Fruit fly (Drosophila melanogaster) whole organism, pupa: Measurements from ENCODE around the gene Sugb.

Source experiments
- CG10348 ChIP-seq: fragments of 200-800 bp; sonication (Bioruptor generic); IDR thresholded peaks from 2 replicates; pipeline ENCODE4 v1.3.6; 2022; ENCODE audit warnings: missing biosample characterization, missing genetic modification characterization
- CG12605 ChIP-seq: fragments of 200-800 bp; sonication (Bioruptor generic); IDR thresholded peaks from 2 replicates; pipeline ENCODE4 v1.3.6; 2022; ENCODE audit warnings: missing biosample characterization, missing genetic modification characterization
- CG13204 ChIP-seq: fragments of 200-800 bp; sonication (Bioruptor generic); optimal IDR thresholded peaks from 2 replicates; lab custom pipeline; 2018; ENCODE audit warnings: missing biosample characterization, mild to moderate bottlenecking, missing genetic modification characterization, moderate library complexity
- CG14655 ChIP-seq: fragments of 200-800 bp; sonication (Bioruptor generic); optimal IDR thresholded peaks from 3 replicates; lab custom pipeline; 2017; ENCODE audit warnings: mild to moderate bottlenecking, missing biosample characterization, missing genetic modification reagents, missing genetic modification characterization
- CG15710 ChIP-seq: fragments of 200-800 bp; sonication (Bioruptor generic); optimal IDR thresholded peaks from 2 replicates; lab custom pipeline; 2018; ENCODE audit warnings: missing biosample characterization, mild to moderate bottlenecking, missing genetic modification characterization, moderate library complexity
- CG17806 ChIP-seq: fragments of 200-800 bp; sonication (Bioruptor generic); optimal IDR thresholded peaks from 2 replicates; lab custom pipeline; 2018; ENCODE audit warnings: missing biosample characterization, mild to moderate bottlenecking, missing genetic modification characterization, moderate library complexity
- CG32121 ChIP-seq: fragments of 200-800 bp; sonication (Bioruptor generic); IDR thresholded peaks from 2 replicates; pipeline ENCODE4 v1.3.6; 2022; ENCODE audit warnings: missing biosample characterization, missing genetic modification characterization
- CG34367 ChIP-seq: fragments of 200-800 bp; sonication (Bioruptor generic); optimal IDR thresholded peaks from 2 replicates; lab custom pipeline; 2018; ENCODE audit warnings: missing biosample characterization, mild to moderate bottlenecking, missing genetic modification characterization
- CG4496 ChIP-seq: fragments of 200-800 bp; sonication (Bioruptor generic); IDR thresholded peaks from 3 replicates; pipeline ENCODE4 v1.3.6; 2022; ENCODE audit warnings: missing biosample characterization, missing genetic modification characterization
- CG8159 ChIP-seq: fragments of 200-800 bp; sonication (Bioruptor generic); optimal IDR thresholded peaks from 3 replicates; lab custom pipeline; 2018; ENCODE audit warnings: missing biosample characterization, mild to moderate bottlenecking, missing genetic modification characterization, moderate library complexity
- CG8301 ChIP-seq: fragments of 200-800 bp; sonication (Bioruptor generic); optimal IDR thresholded peaks from 2 replicates; lab custom pipeline; 2018; ENCODE audit warnings: missing biosample characterization, mild to moderate bottlenecking, missing genetic modification characterization
- CG9948 ChIP-seq: fragments of 200-800 bp; sonication (Bioruptor generic); optimal IDR thresholded peaks from 2 replicates; lab custom pipeline; 2018; ENCODE audit warnings: missing biosample characterization, mild to moderate bottlenecking, missing genetic modification characterization, moderate library complexity
- D1 ChIP-seq: fragments of 200-800 bp; sonication (Bioruptor generic); optimal IDR thresholded peaks from 2 replicates; lab custom pipeline; 2018; ENCODE audit warnings: missing biosample characterization, mild to moderate bottlenecking, missing genetic modification characterization, moderate library complexity
- EcR ChIP-seq: fragments of 200-800 bp; sonication (Bioruptor generic); optimal IDR thresholded peaks from 3 replicates; lab custom pipeline; 2019; ENCODE audit warnings: missing biosample characterization, missing genetic modification characterization, mild to moderate bottlenecking, moderate library complexity, missing genetic modification reagents
- Ets98B ChIP-seq: fragments of 200-800 bp; sonication (Bioruptor generic); IDR thresholded peaks from 2 replicates; pipeline ENCODE4 v1.3.6; 2022; ENCODE audit warnings: missing biosample characterization, missing genetic modification characterization
- Pif1A ChIP-seq: fragments of 200-800 bp; sonication (Bioruptor generic); optimal IDR thresholded peaks from 3 replicates; lab custom pipeline; 2016; ENCODE audit warnings: missing biosample characterization, missing genetic modification characterization
- Pif1B ChIP-seq: fragments of 200-800 bp; sonication (Bioruptor generic); optimal IDR thresholded peaks from 3 replicates; lab custom pipeline; 2016; ENCODE audit warnings: missing biosample characterization, missing genetic modification characterization
- Snoo ChIP-seq: fragments of 200-800 bp; sonication (Bioruptor generic); optimal IDR thresholded peaks from 3 replicates; lab custom pipeline; 2017; ENCODE audit warnings: missing biosample characterization, mild to moderate bottlenecking, missing genetic modification characterization, inconsistent platforms
- fd96Ca ChIP-seq: fragments of 200-800 bp; sonication (Bioruptor generic); IDR thresholded peaks from 3 replicates; pipeline ENCODE4 v1.3.6; 2022; ENCODE audit warnings: missing biosample characterization, missing genetic modification characterization
- gl ChIP-seq: fragments of 200-800 bp; sonication (Bioruptor generic); optimal IDR thresholded peaks from 2 replicates; lab custom pipeline; 2018; ENCODE audit warnings: missing biosample characterization, mild to moderate bottlenecking, missing genetic modification characterization
- rn ChIP-seq: fragments of 200-800 bp; sonication (Bioruptor generic); IDR thresholded peaks from 2 replicates; pipeline ENCODE4 v1.3.6; 2022; ENCODE audit warnings: missing biosample characterization, missing genetic modification characterization

Sugb gene

DNA sequence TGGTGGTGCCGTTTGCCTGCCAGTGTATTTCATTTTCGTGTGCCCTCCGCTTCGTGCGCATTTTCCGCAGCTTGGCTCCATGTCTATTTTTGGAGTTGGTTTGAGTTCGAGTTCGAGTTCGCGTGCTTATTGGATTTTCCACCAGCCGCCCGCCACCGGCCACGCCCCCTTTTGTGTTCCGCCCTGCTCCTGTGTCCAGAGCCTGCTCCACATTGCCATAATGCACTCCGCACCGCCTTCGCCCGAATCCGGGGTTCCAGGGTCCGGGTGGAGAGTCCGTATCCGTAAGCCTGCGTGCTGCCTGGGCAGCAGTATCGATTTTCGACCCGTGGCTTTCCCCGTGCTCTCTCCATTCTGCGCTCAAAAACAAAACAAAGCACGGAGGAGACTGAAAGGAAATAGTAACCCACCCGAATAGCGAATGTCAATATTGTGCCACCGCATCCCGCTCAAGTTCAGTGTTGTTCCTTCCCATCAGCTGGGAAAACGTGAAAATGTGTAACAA lies 5.4 kb upstream of the Sugb start:
- no peak for TF ChIP-seq CG17806 (tag; lab: Kevin White, UChicago)
- TF ChIP-seq D1 = no peak
- no peak for TF ChIP-seq CG15710
- no peak for TF ChIP-seq CG8301 (tag; lab: Kevin White, UChicago)
- no peak for TF ChIP-seq Snoo (tag; lab: Kevin White, UChicago)
- no peak for TF ChIP-seq Ets98B (GFP tag; lab: Robert Waterston, UW)
- TF ChIP-seq EcR = no peak
- TF ChIP-seq CG14655 (GFP tag; lab: Kevin White, UChicago) = no peak
- TF ChIP-seq Pif1A (GFP tag; lab: Kevin White, UChicago) = no peak
- no peak for TF ChIP-seq CG4496 (GFP tag; lab: Robert Waterston, UW)
- TF ChIP-seq CG8159 (tag; lab: Kevin White, UChicago) = no peak
- TF ChIP-seq, all 21 proteins: peak for 0

- TF ChIP-seq fd96Ca (GFP tag; lab: Robert Waterston, UW) = peak; percentile 74; the same call in 2 of the 3 replicates
- TF ChIP-seq Pif1A (GFP tag; lab: Kevin White, UChicago) = peak; percentile 44
- TF ChIP-seq Ets98B (GFP tag; lab: Robert Waterston, UW) = peak; percentile 79
- TF ChIP-seq CG14655 (GFP tag; lab: Kevin White, UChicago) = peak; percentile 38
- TF ChIP-seq rn (GFP tag; lab: Robert Waterston, UW) = peak; percentile 42; the same call in 1 of the 2 replicates
- TF ChIP-seq CG8301 (tag; lab: Kevin White, UChicago) = peak; percentile 1
- TF ChIP-seq D1 = no peak
- TF ChIP-seq CG4496 (GFP tag; lab: Robert Waterston, UW) = peak; percentile 76
- no peak for TF ChIP-seq gl
- TF ChIP-seq CG32121 (GFP tag; lab: Robert Waterston, UW) = peak; percentile 72
- TF ChIP-seq CG10348 (GFP tag; lab: Robert Waterston, UW) = no peak
- TF ChIP-seq, all 21 proteins: peak for 8
Measured at dm6 chr3L:11680298-11680697, 3.5 kb upstream of the Sugb start, which contains the start of gene CG32085. Gene CG32085 (minus strand): TSS chr3L:11680344.

DNA sequence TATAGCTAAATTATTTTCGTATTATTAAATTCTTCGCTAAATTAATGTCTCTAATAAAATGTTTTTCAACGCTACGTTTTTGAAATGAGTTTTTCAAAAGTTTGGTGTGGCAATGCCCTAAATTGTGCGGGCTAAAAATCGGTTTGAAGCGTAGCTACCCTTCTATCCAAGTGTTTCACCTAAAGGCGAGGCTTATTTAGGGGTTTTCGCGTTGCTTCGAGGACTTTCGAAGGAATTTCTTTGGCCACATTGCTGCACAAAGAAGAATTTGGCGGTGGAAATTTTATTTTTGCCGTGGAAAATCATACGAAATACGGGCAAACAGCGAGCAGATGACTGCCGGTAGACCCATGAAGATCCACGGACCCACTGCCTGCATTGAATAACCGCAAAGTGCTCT lies 2.0 kb upstream of the Sugb start, which contains the start of gene TfIIEalpha:
Gene TfIIEalpha, plus strand, starts transcription at position 245 of the 400 bp plus-strand sequence.
- TF ChIP-seq CG9948 (no peak), D1 (peak; percentile 21)

DNA sequence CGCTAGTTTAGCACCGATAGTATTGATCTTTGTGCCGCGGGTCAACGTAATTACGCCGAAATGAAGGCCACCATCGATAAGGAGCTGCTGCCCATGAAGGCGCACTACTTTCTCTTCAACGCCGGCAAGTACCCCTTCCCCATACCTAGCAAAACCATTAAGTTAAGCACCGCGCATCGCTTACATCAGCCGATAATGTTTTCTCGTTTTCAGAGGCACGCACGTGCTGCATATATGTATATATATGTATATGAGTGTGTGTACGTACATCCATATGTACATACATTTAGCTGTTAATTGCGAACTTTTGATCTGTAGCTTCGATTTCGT lies 707 bp downstream of the Sugb start:
- TF ChIP-seq rn (GFP tag; lab: Robert Waterston, UW) (no peak), Pif1B (GFP tag; lab: Kevin White, UChicago) (no peak), Snoo (tag; lab: Kevin White, UChicago) (no peak), CG34367 (tag; lab: Kevin White, UChicago) (no peak), CG14655 (GFP tag; lab: Kevin White, UChicago) (no peak), CG12605 (GFP tag; lab: Robert Waterston, UW) (no peak), CG4496 (GFP tag; lab: Robert Waterston, UW) (no peak), CG10348 (GFP tag; lab: Robert Waterston, UW) (no peak)
- TF ChIP-seq, all 21 proteins: peak for 0

DNA sequence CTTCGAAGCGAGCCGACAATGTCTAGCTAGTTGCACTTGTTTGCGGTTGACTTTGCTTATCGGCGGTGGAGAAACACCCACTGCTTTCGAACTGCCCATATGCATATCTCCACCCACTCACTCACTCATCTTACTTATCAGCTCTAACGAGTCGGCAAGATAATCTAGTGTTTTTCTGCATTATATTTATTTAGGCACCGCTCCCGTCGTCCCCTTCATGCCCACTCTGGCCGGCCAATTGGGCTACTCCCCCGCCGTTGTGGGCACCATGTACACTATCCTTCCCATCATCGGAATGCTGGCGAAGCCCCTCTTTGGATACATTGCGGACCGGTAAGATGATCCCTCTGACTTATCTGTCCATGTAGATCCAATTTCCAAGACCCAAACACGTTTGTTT lies 2.1 kb downstream of the Sugb start:
- no peak for TF ChIP-seq CG8159 (tag; lab: Kevin White, UChicago)
- TF ChIP-seq CG10348 (GFP tag; lab: Robert Waterston, UW) = no peak
- TF ChIP-seq fd96Ca (GFP tag; lab: Robert Waterston, UW) = no peak

- no peak for TF ChIP-seq CG17806 (tag; lab: Kevin White, UChicago)
- TF ChIP-seq CG4496 (GFP tag; lab: Robert Waterston, UW) = no peak
- no peak for TF ChIP-seq CG12605 (GFP tag; lab: Robert Waterston, UW)
- no peak for TF ChIP-seq rn (GFP tag; lab: Robert Waterston, UW)
- TF ChIP-seq CG32121 (GFP tag; lab: Robert Waterston, UW) = no peak
- no peak for TF ChIP-seq CG34367 (tag; lab: Kevin White, UChicago)
- TF ChIP-seq CG8301 (tag; lab: Kevin White, UChicago) = no peak
- TF ChIP-seq CG13204 (GFP tag; lab: Kevin White, UChicago) = no peak
- no peak for TF ChIP-seq CG8159 (tag; lab: Kevin White, UChicago)
- TF ChIP-seq Snoo (tag; lab: Kevin White, UChicago) = no peak
- no peak for TF ChIP-seq Ets98B (GFP tag; lab: Robert Waterston, UW)
- TF ChIP-seq CG14655 (GFP tag; lab: Kevin White, UChicago) = no peak
- TF ChIP-seq CG9948 = no peak
- TF ChIP-seq D1 = no peak
- TF ChIP-seq CG10348 (GFP tag; lab: Robert Waterston, UW) = no peak
- TF ChIP-seq EcR = no peak
Measured at dm6 chr3L:11689832-11690602, 6.2 kb downstream of the Sugb start.
